Worm (Caenorhabditis elegans) whole organism, L4 larva: ENCODE data around the gene mrps-34.
A peak's percentile ranks its signal among the peaks of the same experiment; 100 is the strongest.

Experiments
- F37D6.2 ChIP-seq: sonication (generic microtip); optimal IDR thresholded peaks from 2 replicates; lab custom pipeline; 2016; ENCODE audit warnings: mild to moderate bottlenecking, missing genetic modification characterization, missing compliant biosample characterization
- F49E8.2 ChIP-seq: sonication (generic microtip); optimal IDR thresholded peaks from 2 replicates; lab custom pipeline; 2016; ENCODE audit warnings: missing compliant biosample characterization, mild to moderate bottlenecking, missing genetic modification characterization, borderline replicate concordance
- Y48G9A.11 ChIP-seq: fragments of 200-800 bp; sonication (Bioruptor generic); IDR thresholded peaks from 2 replicates; pipeline ENCODE4 v1.3.6; 2022; ENCODE audit warnings: missing genetic modification reagents, missing genetic modification characterization, missing compliant biosample characterization
- Y75B8A.6 ChIP-seq: fragments of 200-800 bp; sonication (Bioruptor generic); IDR thresholded peaks from 2 replicates; pipeline ENCODE4 v1.3.6; 2022; ENCODE audit warnings: missing genetic modification reagents, missing genetic modification characterization, missing compliant biosample characterization
- aha-1 ChIP-seq: fragments of 150-350 bp; peaks from one replicate; lab custom pipeline; 2014; ENCODE audit warnings: missing biosample characterization, missing genetic modification characterization
- aly-2 ChIP-seq: sonication (generic microtip); optimal IDR thresholded peaks from 2 replicates; lab custom pipeline; 2018; ENCODE audit warnings: missing biosample characterization, missing genetic modification characterization
- ama-1 ChIP-seq: fragments of 150-350 bp; optimal IDR thresholded peaks from 2 replicates; lab custom pipeline; 2014; ENCODE audit warnings: inconsistent platforms, mixed read lengths
- ceh-28 ChIP-seq: fragments of 150-350 bp; optimal IDR thresholded peaks from 2 replicates; lab custom pipeline; 2014; ENCODE audit warnings: missing biosample characterization, missing genetic modification reagents, missing genetic modification characterization
- ceh-32 ChIP-seq: sonication (generic microtip); optimal IDR thresholded peaks from 2 replicates; lab custom pipeline; 2016; ENCODE audit warnings: mild to moderate bottlenecking, missing genetic modification characterization, missing compliant biosample characterization; ENCODE audit not compliant: poor library complexity
- ceh-44 ChIP-seq: fragments of 200-800 bp; sonication (Bioruptor generic); IDR thresholded peaks from 2 replicates; pipeline ENCODE4 v1.3.6; 2022; ENCODE audit warnings: missing genetic modification reagents, missing genetic modification characterization, missing compliant biosample characterization
- ceh-82 ChIP-seq: sonication (generic microtip); optimal IDR thresholded peaks from 2 replicates; lab custom pipeline; 2017; ENCODE audit warnings: missing biosample characterization, missing genetic modification characterization
- cey-2 ChIP-seq: sonication (generic microtip); optimal IDR thresholded peaks from 3 replicates; lab custom pipeline; 2017; ENCODE audit warnings: missing genetic modification characterization, mild to moderate bottlenecking, missing compliant biosample characterization, antibody characterized with exemption, borderline replicate concordance; ENCODE audit not compliant: insufficient read depth
- daf-16 ChIP-seq, 3 experiments: sonication (generic microtip); optimal IDR thresholded peaks; 2 replicates each; lab custom pipeline; 2016 to 2017; ENCODE audit warnings: missing genetic modification characterization in 3 of 3, missing genetic modification reagents in 3 of 3, mild to moderate bottlenecking in 2 of 3, missing compliant biosample characterization in 2 of 3, missing biosample characterization in 1 of 3, moderate library complexity in 1 of 3
- daf-8 ChIP-seq: fragments of 200-800 bp; sonication (Bioruptor generic); IDR thresholded peaks from 2 replicates; pipeline ENCODE4 v1.3.6; 2022; ENCODE audit warnings: missing genetic modification characterization, missing compliant biosample characterization
- dmd-6 ChIP-seq: fragments of 200-800 bp; sonication (Bioruptor generic); IDR thresholded peaks from 2 replicates; pipeline ENCODE4 v1.3.6; 2022; ENCODE audit warnings: missing genetic modification reagents, missing genetic modification characterization, missing compliant biosample characterization
- dmd-8 ChIP-seq: fragments of 200-800 bp; sonication (Bioruptor generic); IDR thresholded peaks from 2 replicates; pipeline ENCODE4 v1.3.6; 2022; ENCODE audit warnings: missing genetic modification characterization, missing compliant biosample characterization
- dmd-9 ChIP-seq: fragments of 200-800 bp; sonication (Bioruptor generic); IDR thresholded peaks from 2 replicates; pipeline ENCODE4 v1.3.6; 2022; ENCODE audit warnings: missing genetic modification reagents, missing genetic modification characterization, missing compliant biosample characterization
- dve-1 ChIP-seq: sonication (generic microtip); optimal IDR thresholded peaks from 2 replicates; lab custom pipeline; 2017; ENCODE audit warnings: antibody characterized with exemption, mild to moderate bottlenecking, missing genetic modification characterization, missing compliant biosample characterization; ENCODE audit not compliant: insufficient read depth
- fos-1 ChIP-seq: fragments of 150-350 bp; optimal IDR thresholded peaks from 2 replicates; lab custom pipeline; 2014; ENCODE audit warnings: missing biosample characterization, missing genetic modification characterization
- hif-1 ChIP-seq, 2 experiments: sonication (generic microtip); optimal IDR thresholded peaks; 2 replicates each; lab custom pipeline; 2016 to 2017; ENCODE audit warnings: missing compliant biosample characterization in 2 of 2, missing genetic modification characterization in 2 of 2, missing genetic modification reagents in 2 of 2, missing genotype in 2 of 2, mild to moderate bottlenecking in 1 of 2
- hlh-11 ChIP-seq: fragments of 200-800 bp; sonication (Bioruptor generic); optimal IDR thresholded peaks from 2 replicates; lab custom pipeline; 2018; ENCODE audit warnings: mild to moderate bottlenecking, missing genetic modification characterization, missing compliant biosample characterization
- hlh-30 ChIP-seq: sonication (generic microtip); optimal IDR thresholded peaks from 2 replicates; lab custom pipeline; 2017; ENCODE audit warnings: antibody characterized with exemption, mild to moderate bottlenecking, missing genetic modification characterization, missing compliant biosample characterization; ENCODE audit not compliant: insufficient read depth
- jun-1 ChIP-seq: fragments of 150-350 bp; optimal IDR thresholded peaks from 2 replicates; lab custom pipeline; 2014; ENCODE audit warnings: missing biosample characterization, missing genetic modification reagents, missing genetic modification characterization
- lim-7 ChIP-seq: fragments of 200-800 bp; sonication (Bioruptor generic); IDR thresholded peaks from 2 replicates; pipeline ENCODE4 v1.3.6; 2022; ENCODE audit warnings: missing genetic modification characterization, missing compliant biosample characterization
- lin-1 ChIP-seq: fragments of 200-800 bp; sonication (Bioruptor generic); IDR thresholded peaks from 2 replicates; pipeline ENCODE4 v1.3.6; 2022; ENCODE audit warnings: missing genetic modification reagents, missing genetic modification characterization, missing compliant biosample characterization
- lin-13 ChIP-seq: fragments of 150-350 bp; optimal IDR thresholded peaks from 2 replicates; lab custom pipeline; 2014; ENCODE audit warnings: missing biosample characterization, missing genetic modification reagents, missing genetic modification characterization
- lin-15B ChIP-seq: fragments of 150-350 bp; sonication (generic microtip); optimal IDR thresholded peaks from 3 replicates; lab custom pipeline; 2014; ENCODE audit warnings: missing biosample characterization, missing genetic modification characterization
- lsy-2 ChIP-seq, 2 experiments: fragments of 150-350 bp in 1 of 2; sonication (generic microtip) in 1 of 2; optimal IDR thresholded peaks; 2 replicates each; lab custom pipeline; 2014 to 2017; ENCODE audit warnings: missing biosample characterization in 2 of 2, missing genetic modification characterization in 2 of 2
- madf-5 ChIP-seq, 2 experiments: fragments of 200-800 bp; sonication (Bioruptor generic); IDR thresholded peaks; 2 replicates each; pipeline ENCODE4 v1.3.6; 2022; ENCODE audit warnings: missing compliant biosample characterization in 2 of 2, missing genetic modification characterization in 2 of 2
- mdl-1 ChIP-seq, 2 experiments: fragments of 150-350 bp in 1 of 2; sonication (generic microtip) in 1 of 2; optimal IDR thresholded peaks; 2 replicates each; lab custom pipeline; 2014 to 2017; ENCODE audit warnings: missing biosample characterization in 2 of 2, missing genetic modification characterization in 2 of 2
- mes-2 ChIP-seq: sonication (generic microtip); optimal IDR thresholded peaks from 2 replicates; lab custom pipeline; 2016; ENCODE audit warnings: missing genotype, mild to moderate bottlenecking, missing genetic modification characterization, missing compliant biosample characterization; ENCODE audit not compliant: poor library complexity, severe bottlenecking
- mxl-2 ChIP-seq: fragments of 200-800 bp; sonication (Bioruptor generic); conservative IDR thresholded peaks from 2 replicates; pipeline ENCODE4 v1.3.6; 2022; ENCODE audit warnings: missing genetic modification reagents, missing genetic modification characterization, missing compliant biosample characterization
- nhr-11 ChIP-seq: fragments of 150-350 bp; optimal IDR thresholded peaks from 2 replicates; lab custom pipeline; 2014; ENCODE audit warnings: missing biosample characterization, missing genetic modification characterization
- nhr-111 ChIP-seq: fragments of 200-800 bp; sonication (Bioruptor generic); optimal IDR thresholded peaks from 2 replicates; lab custom pipeline; 2018; ENCODE audit warnings: mild to moderate bottlenecking, missing genetic modification characterization, missing compliant biosample characterization
- nhr-28 ChIP-seq: fragments of 150-350 bp; optimal IDR thresholded peaks from 2 replicates; lab custom pipeline; 2014; ENCODE audit warnings: missing biosample characterization, missing genetic modification characterization
- nhr-48 ChIP-seq: sonication (generic microtip); optimal IDR thresholded peaks from 2 replicates; lab custom pipeline; 2016; ENCODE audit warnings: mild to moderate bottlenecking, missing genetic modification characterization, missing compliant biosample characterization
- nhr-76 ChIP-seq: fragments of 150-350 bp; optimal IDR thresholded peaks from 2 replicates; lab custom pipeline; 2014; ENCODE audit warnings: missing biosample characterization, missing genetic modification characterization
- pha-4 ChIP-seq, 2 experiments: fragments of 150-350 bp in 1 of 2; fragments of 200-800 bp in 1 of 2; sonication (Bioruptor generic) in 1 of 2; IDR thresholded peaks in 1 of 2; optimal IDR thresholded peaks in 1 of 2; 2 replicates each; pipeline versions ENCODE4 v1.3.6 to Lab custom; 2014 to 2022; ENCODE audit warnings: missing genetic modification characterization in 2 of 2, missing genetic modification reagents in 2 of 2, missing biosample characterization in 1 of 2, missing compliant biosample characterization in 1 of 2
- pqm-1 ChIP-seq: sonication (generic microtip); optimal IDR thresholded peaks from 2 replicates; lab custom pipeline; 2017; ENCODE audit warnings: missing biosample characterization, missing genetic modification characterization
- sdz-12 ChIP-seq: fragments of 200-800 bp; sonication (Bioruptor generic); optimal IDR thresholded peaks from 2 replicates; lab custom pipeline; 2018; ENCODE audit warnings: mild to moderate bottlenecking, missing genetic modification characterization, missing compliant biosample characterization
- set-16 ChIP-seq: fragments of 200-800 bp; sonication (Bioruptor generic); IDR thresholded peaks from 2 replicates; pipeline ENCODE4 v1.3.6; 2022; ENCODE audit warnings: missing genetic modification reagents, missing genetic modification characterization, missing compliant biosample characterization
- skn-1 ChIP-seq: fragments of 150-350 bp; optimal IDR thresholded peaks from 2 replicates; lab custom pipeline; 2014; ENCODE audit warnings: missing biosample characterization, missing genetic modification characterization
- snpc-1.2 ChIP-seq: fragments of 200-800 bp; sonication (Bioruptor generic); IDR thresholded peaks from 2 replicates; pipeline ENCODE4 v1.3.6; 2022; ENCODE audit warnings: missing genetic modification reagents, missing genetic modification characterization, missing compliant biosample characterization
- spr-1 ChIP-seq: sonication (generic microtip); optimal IDR thresholded peaks from 2 replicates; lab custom pipeline; 2016; ENCODE audit warnings: mild to moderate bottlenecking, missing genetic modification characterization, missing compliant biosample characterization
- tag-97 ChIP-seq: fragments of 200-800 bp; sonication (Bioruptor generic); IDR thresholded peaks from 2 replicates; pipeline ENCODE4 v1.3.6; 2022; ENCODE audit warnings: missing genetic modification characterization, missing compliant biosample characterization
- unc-39 ChIP-seq: sonication (generic microtip); optimal IDR thresholded peaks from 2 replicates; lab custom pipeline; 2017; ENCODE audit warnings: missing biosample characterization, missing genetic modification characterization
- vab-7 ChIP-seq: fragments of 200-800 bp; sonication (Bioruptor generic); IDR thresholded peaks from 2 replicates; pipeline ENCODE4 v1.3.6; 2022; ENCODE audit warnings: missing genetic modification reagents, missing genetic modification characterization, missing compliant biosample characterization
- zag-1 ChIP-seq: fragments of 150-350 bp; optimal IDR thresholded peaks from 2 replicates; lab custom pipeline; 2014; ENCODE audit warnings: missing biosample characterization, missing genetic modification characterization
- zfp-2 ChIP-seq: sonication (generic microtip); optimal IDR thresholded peaks from 2 replicates; lab custom pipeline; 2016; ENCODE audit warnings: mild to moderate bottlenecking, missing genetic modification characterization, missing compliant biosample characterization
- ztf-11 ChIP-seq: fragments of 150-350 bp; optimal IDR thresholded peaks from 2 replicates; lab custom pipeline; 2014; ENCODE audit warnings: missing biosample characterization, missing genetic modification characterization

The mrps-34 gene

DNA sequence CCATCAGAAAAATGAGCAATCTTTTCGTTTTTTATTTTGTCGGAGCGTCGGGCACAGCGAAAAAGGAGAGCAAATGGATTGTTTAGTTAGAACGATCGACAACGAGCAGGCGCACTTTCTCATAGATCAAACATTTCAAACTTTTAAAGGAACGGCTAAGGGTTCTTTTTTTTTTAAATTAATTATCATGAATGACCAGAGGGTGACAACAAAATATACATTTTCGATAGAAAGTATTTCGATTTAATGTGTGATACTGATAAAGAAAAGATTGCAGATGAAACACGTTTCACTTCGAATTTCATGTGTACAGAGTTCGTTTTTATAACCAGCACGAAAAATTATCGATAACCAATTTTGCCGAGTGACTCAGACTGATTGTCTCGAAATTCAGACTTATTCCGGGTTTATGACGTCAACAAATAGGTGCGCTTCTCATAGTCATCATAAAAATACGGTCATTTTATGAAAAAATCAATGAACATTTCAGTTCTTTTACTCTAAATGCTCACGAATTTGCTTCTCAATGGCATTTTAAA is 35.6 kb downstream of the mrps-34 start:
- TF ChIP-seq tag-97 (GFP tag; lab: Robert Waterston, UW) = no peak
- TF ChIP-seq nhr-48 (tag; lab: Kevin White, UChicago) = peak; percentile 39
- peak; percentile 32 for TF ChIP-seq dve-1 (tag; lab: Kevin White, UChicago)
- no peak for TF ChIP-seq madf-5 (GFP tag; IDR thresholded peaks at IDR 0.05; lab: Robert Waterston, UW)
- TF ChIP-seq daf-8 (GFP tag; lab: Robert Waterston, UW) = no peak
- TF ChIP-seq ceh-44 (GFP tag; lab: Robert Waterston, UW) = no peak
- TF ChIP-seq nhr-28 (tag; lab: Kevin White, UChicago) = peak; percentile 73
- TF ChIP-seq mdl-1 (tag; optimal IDR thresholded peaks at IDR 0.05; lab: Kevin White, UChicago) = no peak
- no peak for TF ChIP-seq ama-1 (lab: Kevin White, UChicago)
- peak; percentile 75 for TF ChIP-seq pqm-1 (tag; lab: Kevin White, UChicago)
- no peak for TF ChIP-seq ceh-82 (tag; lab: Kevin White, UChicago)
- TF ChIP-seq nhr-76 (tag; lab: Kevin White, UChicago) = no peak
- TF ChIP-seq lim-7 = no peak
- TF ChIP-seq spr-1 (tag; lab: Kevin White, UChicago) = no peak
- TF ChIP-seq skn-1 (tag; lab: Kevin White, UChicago) = no peak
- TF ChIP-seq lin-1 = peak; percentile 9; the same call in 1 of the 2 replicates
- no peak for TF ChIP-seq vab-7 (GFP tag; lab: Robert Waterston, UW)
- peak; percentile 75 for TF ChIP-seq dmd-6
- no peak for TF ChIP-seq ceh-28
- 0 out of 2 replicates have a peak, but pooled peaks have one; percentile 6 for TF ChIP-seq pha-4 (GFP tag; IDR thresholded peaks at IDR 0.05; lab: Robert Waterston, UW)
- no peak for TF ChIP-seq pha-4 (tag; optimal IDR thresholded peaks at IDR 0.05; lab: Kevin White, UChicago)
- no peak for TF ChIP-seq zfp-2 (tag; lab: Kevin White, UChicago)
- TF ChIP-seq aha-1 (tag; lab: Kevin White, UChicago) = peak; percentile 93
- no peak for TF ChIP-seq dmd-8 (GFP tag; lab: Robert Waterston, UW)
- TF ChIP-seq hif-1 (tag; optimal IDR thresholded peaks at IDR 0.05; lab: Kevin White, UChicago) = peak in 1 of 2 experiments; percentile 26
- no peak for TF ChIP-seq lin-15B (tag; lab: Kevin White, UChicago)
- TF ChIP-seq set-16 (GFP tag; lab: Robert Waterston, UW) = no peak
- TF ChIP-seq nhr-111 = no peak
- no peak for TF ChIP-seq zag-1 (tag; lab: Kevin White, UChicago)
- no peak for TF ChIP-seq dmd-9 (GFP tag; lab: Robert Waterston, UW)
- TF ChIP-seq hlh-30 (tag; lab: Kevin White, UChicago) = no peak
- TF ChIP-seq nhr-11 (tag; lab: Kevin White, UChicago) = no peak
- peak in 1 of 2 experiments; percentile 29 for TF ChIP-seq lsy-2 (tag; optimal IDR thresholded peaks at IDR 0.05; lab: Kevin White, UChicago)
- peak; percentile 75 for TF ChIP-seq hlh-11 (tag; lab: Kevin White, UChicago)
- no peak for TF ChIP-seq fos-1 (tag; lab: Kevin White, UChicago)
- TF ChIP-seq F37D6.2 (tag; lab: Kevin White, UChicago) = no peak
- TF ChIP-seq ceh-32 (tag; lab: Kevin White, UChicago) = no peak
- TF ChIP-seq Y48G9A.11 (GFP tag; lab: Robert Waterston, UW) = no peak
- no peak for TF ChIP-seq mxl-2 (GFP tag; lab: Robert Waterston, UW)
- no peak for TF ChIP-seq snpc-1.2
- TF ChIP-seq F49E8.2 (tag; lab: Kevin White, UChicago) = no peak
- TF ChIP-seq lin-13 (GFP tag; lab: Kevin White, UChicago) = no peak
- no peak for TF ChIP-seq unc-39
- no peak for TF ChIP-seq jun-1 (tag; lab: Kevin White, UChicago)
- TF ChIP-seq daf-16 (GFP tag; optimal IDR thresholded peaks at IDR 0.05; lab: Kevin White, UChicago) = no peak
- peak; percentile 75 for TF ChIP-seq daf-16 (tag; optimal IDR thresholded peaks at IDR 0.05; lab: Kevin White, UChicago)
- no peak for TF ChIP-seq cey-2 (tag; lab: Kevin White, UChicago)
- no peak for TF ChIP-seq Y75B8A.6 (GFP tag; lab: Robert Waterston, UW)
- no peak for TF ChIP-seq sdz-12 (GFP tag; lab: Kevin White, UChicago)
- TF ChIP-seq mes-2 = no peak
- TF ChIP-seq ztf-11 (tag; lab: Kevin White, UChicago) = no peak
- TF ChIP-seq aly-2 = no peak
